Fruit fly (Drosophila melanogaster): ENCODE data around the gene CG12268.

Gene CG12268

dm6 chr3R:23986479-23986930 is 38.3 kb upstream of the CG12268 start, which contains the start of the genes CG13603 and CG5902 (continued):
- peak; percentile 67 for TF ChIP-seq repo (GFP tag; optimal IDR thresholded peaks at IDR 0.05)
- peak; percentile 40 for TF ChIP-seq Dad (GFP tag; optimal IDR thresholded peaks at IDR 0.05)
- TF ChIP-seq az2 (GFP tag; optimal IDR thresholded peaks at IDR 0.05) = no peak
- no peak for TF ChIP-seq CG3726 (GFP tag; IDR thresholded peaks at IDR 0.05)
- peak; percentile 31 for TF ChIP-seq CG13775 (GFP tag; optimal IDR thresholded peaks at IDR 0.05)
- TF ChIP-seq CG6254 (GFP tag; optimal IDR thresholded peaks at IDR 0.05) = peak; percentile 47
- no peak for TF ChIP-seq CG10565 (GFP tag; optimal IDR thresholded peaks at IDR 0.05)
- TF ChIP-seq CG3995 (GFP tag; optimal IDR thresholded peaks at IDR 0.05) = no peak
- peak; percentile 56; the same call in 1 of the 2 replicates for TF ChIP-seq onecut (GFP tag; IDR thresholded peaks at IDR 0.05)
- no peak for TF ChIP-seq gsb (GFP tag; IDR thresholded peaks at IDR 0.05)
- TF ChIP-seq CG31388 (GFP tag; optimal IDR thresholded peaks at IDR 0.05) = no peak
- TF ChIP-seq pita (GFP tag; optimal IDR thresholded peaks at IDR 0.05) = no peak
- TF ChIP-seq Vsx1 (GFP tag; optimal IDR thresholded peaks at IDR 0.05) = peak; percentile 82
- TF ChIP-seq Hr78 (GFP tag; optimal IDR thresholded peaks at IDR 0.05) = no peak
- TF ChIP-seq HLHmδ (GFP tag; optimal IDR thresholded peaks at IDR 0.05) = no peak
- no peak for TF ChIP-seq dan (GFP tag; IDR thresholded peaks at IDR 0.05)
- no peak for TF ChIP-seq CG12769 (tag; optimal IDR thresholded peaks at IDR 0.05)
- no peak for TF ChIP-seq CG3065 (GFP tag; optimal IDR thresholded peaks at IDR 0.05)
- TF ChIP-seq CG1024 (GFP tag; IDR thresholded peaks at IDR 0.05) = no peak
- TF ChIP-seq CG4617 (GFP tag; optimal IDR thresholded peaks at IDR 0.05; ENCODE audit: borderline replicate concordance) = peak; percentile 97
- no peak for TF ChIP-seq cato (GFP tag; optimal IDR thresholded peaks at IDR 0.05; ENCODE audit: borderline replicate concordance)
- peak; percentile 97 for TF ChIP-seq crol (GFP tag; IDR thresholded peaks at IDR 0.05)
- TF ChIP-seq YL-1 (GFP tag; optimal IDR thresholded peaks at IDR 0.05) = peak; percentile 97
- TF ChIP-seq jigr1 (GFP tag; IDR thresholded peaks at IDR 0.05) = no peak
- peak; percentile 81 for TF ChIP-seq Rfx (GFP tag; IDR thresholded peaks at IDR 0.05)
- TF ChIP-seq cas (GFP tag; IDR thresholded peaks at IDR 0.05) = no peak
- no peak for TF ChIP-seq caup (GFP tag; optimal IDR thresholded peaks at IDR 0.05; ENCODE audit: severe bottlenecking)
- TF ChIP-seq trh (GFP tag; optimal IDR thresholded peaks at IDR 0.05) = no peak
- no peak for TF ChIP-seq CTCF (GFP tag; optimal IDR thresholded peaks at IDR 0.05)
- TF ChIP-seq tx (GFP tag; optimal IDR thresholded peaks at IDR 0.05) = peak; percentile 26
- TF ChIP-seq CG8924 (tag; optimal IDR thresholded peaks at IDR 0.05) = no peak
- TF ChIP-seq ssp (GFP tag; IDR thresholded peaks at IDR 0.05) = peak; percentile 35; the same call in 1 of the 2 replicates
- no peak for TF ChIP-seq eve (GFP tag; optimal IDR thresholded peaks at IDR 0.05)
- no peak for TF ChIP-seq CG18619 (GFP tag; optimal IDR thresholded peaks at IDR 0.05)
- peak; percentile 48; the same call in 1 of the 2 replicates for TF ChIP-seq HLH3B (GFP tag; IDR thresholded peaks at IDR 0.05)
- no peak for TF ChIP-seq CG17361 (GFP tag; IDR thresholded peaks at IDR 0.05)
- TF ChIP-seq CG14050 (GFP tag; IDR thresholded peaks at IDR 0.05) = no peak
- TF ChIP-seq Fer2 (tag; optimal IDR thresholded peaks at IDR 0.05) = no peak
- no peak; the same call in 1 of the 2 replicates for TF ChIP-seq CG31441 (GFP tag; IDR thresholded peaks at IDR 0.05)
- TF ChIP-seq dati (GFP tag; IDR thresholded peaks at IDR 0.05) = no peak
- peak; percentile 34 for TF ChIP-seq oc (tag; optimal IDR thresholded peaks at IDR 0.05)
- TF ChIP-seq Tbp (GFP tag; optimal IDR thresholded peaks at IDR 0.05) = no peak
- peak; percentile 16 for TF ChIP-seq CG10654 (GFP tag; optimal IDR thresholded peaks at IDR 0.05)
- TF ChIP-seq scrt (GFP tag; optimal IDR thresholded peaks at IDR 0.05) = no peak
- TF ChIP-seq bab2 (GFP tag; optimal IDR thresholded peaks at IDR 0.05) = peak; percentile 26
- TF ChIP-seq gcm2 (GFP tag; optimal IDR thresholded peaks at IDR 0.05) = peak; percentile 61
- no peak for TF ChIP-seq bcd (GFP tag; optimal IDR thresholded peaks at IDR 0.05)
- peak; percentile 23 for TF ChIP-seq CG13123 (GFP tag; optimal IDR thresholded peaks at IDR 0.05)
- TF ChIP-seq CG17829 (tag; optimal IDR thresholded peaks at IDR 0.05) = peak; percentile 38
- TF ChIP-seq CG4730 (GFP tag; IDR thresholded peaks at IDR 0.05) = no peak
- TF ChIP-seq stc (GFP tag; IDR thresholded peaks at IDR 0.05) = no peak
- no peak for TF ChIP-seq pnt (GFP tag; optimal IDR thresholded peaks at IDR 0.05)
- TF ChIP-seq CG4707 (GFP tag; optimal IDR thresholded peaks at IDR 0.05) = no peak

Data from whole organism, embryonic.